Fruit fly (Drosophila melanogaster) whole organism, embryonic: ENCODE measurements around the gene CG8326.
A peak's percentile ranks its signal among the peaks of the same experiment; 100 is the strongest.

Experiments used
- Abd-B ChIP-seq: fragments of 200-800 bp; sonication (Bioruptor generic); optimal IDR thresholded peaks from 2 replicates; lab custom pipeline; 2018; ENCODE audit warnings: missing biosample characterization, mild to moderate bottlenecking, missing genetic modification characterization, moderate library complexity
- B-H2 ChIP-seq: fragments of 200-800 bp; sonication (Bioruptor generic); optimal IDR thresholded peaks from 2 replicates; lab custom pipeline; 2018; ENCODE audit warnings: missing biosample characterization, mild to moderate bottlenecking, missing genetic modification characterization
- CG10543 ChIP-seq: fragments of 200-800 bp; sonication (Bioruptor generic); optimal IDR thresholded peaks from 3 replicates; lab custom pipeline; 2017; ENCODE audit warnings: missing biosample characterization, mild to moderate bottlenecking, missing genetic modification characterization, moderate library complexity
- CG10565 ChIP-seq: fragments of 200-800 bp; sonication (Bioruptor generic); optimal IDR thresholded peaks from 3 replicates; lab custom pipeline; 2016; ENCODE audit warnings: missing biosample characterization, mild to moderate bottlenecking, missing genetic modification characterization
- CG11093 ChIP-seq: fragments of 200-800 bp; sonication (Bioruptor generic); IDR thresholded peaks from 3 replicates; pipeline ENCODE4 v1.3.6; 2022; ENCODE audit warnings: missing biosample characterization, missing genetic modification characterization
- CG12155 ChIP-seq: fragments of 200-800 bp; sonication (Bioruptor generic); optimal IDR thresholded peaks from 3 replicates; lab custom pipeline; 2016; ENCODE audit warnings: missing biosample characterization, missing genetic modification characterization
- CG13624 ChIP-seq: fragments of 200-800 bp; sonication (Bioruptor generic); optimal IDR thresholded peaks from 2 replicates; lab custom pipeline; 2016; ENCODE audit warnings: missing biosample characterization, missing genetic modification characterization
- CG14965 ChIP-seq: fragments of 200-800 bp; sonication (Bioruptor generic); optimal IDR thresholded peaks from 2 replicates; lab custom pipeline; 2016; ENCODE audit warnings: missing biosample characterization, missing genetic modification characterization, borderline replicate concordance
- CG17359 ChIP-seq: fragments of 200-800 bp; sonication (Bioruptor generic); optimal IDR thresholded peaks from 3 replicates; lab custom pipeline; 2018; ENCODE audit warnings: missing biosample characterization, mild to moderate bottlenecking, missing genetic modification characterization, moderate library complexity
- CG18011 ChIP-seq: fragments of 200-800 bp; sonication (Bioruptor generic); optimal IDR thresholded peaks from 2 replicates; lab custom pipeline; 2017; ENCODE audit warnings: missing biosample characterization, missing genetic modification characterization, mild to moderate bottlenecking, moderate library complexity, missing genotype
- CG2889 ChIP-seq: fragments of 200-800 bp; sonication (Bioruptor generic); IDR thresholded peaks from 3 replicates; pipeline ENCODE4 v1.3.6; 2022; ENCODE audit warnings: missing biosample characterization, missing genetic modification characterization
- CG31441 ChIP-seq: fragments of 200-800 bp; sonication (Bioruptor generic); IDR thresholded peaks from 2 replicates; pipeline ENCODE4 v1.3.6; 2022; ENCODE audit warnings: missing biosample characterization, missing genetic modification characterization
- CG34422 ChIP-seq: fragments of 200-800 bp; sonication (Bioruptor generic); IDR thresholded peaks from 3 replicates; pipeline ENCODE4 v1.3.6; 2022; ENCODE audit warnings: missing biosample characterization, missing genetic modification characterization
- CG4360 ChIP-seq: fragments of 200-800 bp; sonication (Bioruptor generic); IDR thresholded peaks from 2 replicates; pipeline ENCODE4 v1.3.6; 2022; ENCODE audit warnings: missing biosample characterization, missing genetic modification characterization
- CG4424 ChIP-seq: fragments of 200-800 bp; sonication (Bioruptor generic); optimal IDR thresholded peaks from 3 replicates; lab custom pipeline; 2016; ENCODE audit warnings: missing biosample characterization, missing genetic modification characterization
- CG6175 ChIP-seq: fragments of 200-800 bp; sonication (Bioruptor generic); IDR thresholded peaks from 3 replicates; pipeline ENCODE4 v1.3.6; 2022; ENCODE audit warnings: missing biosample characterization, missing genetic modification characterization
- CG6854 ChIP-seq: fragments of 200-800 bp; sonication (Bioruptor generic); optimal IDR thresholded peaks from 3 replicates; lab custom pipeline; 2017; ENCODE audit warnings: missing biosample characterization, mild to moderate bottlenecking, missing genetic modification characterization
- CG7372 ChIP-seq: fragments of 200-800 bp; sonication (Bioruptor generic); IDR thresholded peaks from 2 replicates; pipeline ENCODE4 v1.3.6; 2022; ENCODE audit warnings: missing biosample characterization, missing genetic modification characterization
- CG7745 ChIP-seq: fragments of 200-800 bp; sonication (Bioruptor generic); optimal IDR thresholded peaks from 2 replicates; lab custom pipeline; 2018; ENCODE audit warnings: missing biosample characterization, mild to moderate bottlenecking, missing genetic modification characterization, moderate library complexity
- CG8089 ChIP-seq: fragments of 200-800 bp; sonication (Bioruptor generic); optimal IDR thresholded peaks from 3 replicates; lab custom pipeline; 2016; ENCODE audit warnings: missing biosample characterization, missing genetic modification characterization
- CG8478 ChIP-seq: fragments of >200 bp; optimal IDR thresholded peaks from 2 replicates; lab custom pipeline; 2018
- Dbx ChIP-seq: fragments of 200-800 bp; sonication (Bioruptor generic); IDR thresholded peaks from 3 replicates; pipeline ENCODE4 v1.3.6; 2022; ENCODE audit warnings: missing biosample characterization, missing genetic modification characterization
- H15 ChIP-seq: fragments of 200-800 bp; sonication (Bioruptor generic); IDR thresholded peaks from 3 replicates; pipeline ENCODE4 v1.3.6; 2022; ENCODE audit warnings: missing biosample characterization, missing genetic modification characterization
- HHEX ChIP-seq: fragments of 200-800 bp; sonication (Bioruptor generic); optimal IDR thresholded peaks from 3 replicates; lab custom pipeline; 2017; ENCODE audit warnings: missing biosample characterization, mild to moderate bottlenecking, missing genetic modification characterization, missing genetic modification reagents
- Hsf ChIP-seq: fragments of 200-800 bp; sonication (Bioruptor generic); optimal IDR thresholded peaks from 3 replicates; lab custom pipeline; 2016; ENCODE audit warnings: missing biosample characterization, missing genetic modification characterization
- Neu2 ChIP-seq: fragments of 200-800 bp; sonication (Bioruptor generic); optimal IDR thresholded peaks from 3 replicates; lab custom pipeline; 2016; ENCODE audit warnings: missing biosample characterization, missing genetic modification characterization, borderline replicate concordance
- PHDP ChIP-seq: fragments of 200-800 bp; sonication (Bioruptor generic); optimal IDR thresholded peaks from 3 replicates; lab custom pipeline; 2018; ENCODE audit warnings: missing biosample characterization, mild to moderate bottlenecking, missing genetic modification characterization, moderate library complexity
- Sin3A ChIP-seq: fragments of >200 bp; optimal IDR thresholded peaks from 2 replicates; lab custom pipeline; 2018
- Sry-β ChIP-seq: fragments of 200-800 bp; sonication (Bioruptor generic); optimal IDR thresholded peaks from 2 replicates; lab custom pipeline; 2018; ENCODE audit warnings: missing biosample characterization, mild to moderate bottlenecking, missing genetic modification characterization, moderate library complexity
- Stat92E ChIP-seq, 3 experiments: fragments of >200 bp in 2 of 3; fragments of 200-800 bp in 1 of 3; sonication (Bioruptor generic) in 1 of 3; optimal IDR thresholded peaks; 2 replicates each; lab custom pipeline; 2017 to 2019; ENCODE audit warnings: missing biosample characterization in 3 of 3, missing genetic modification characterization in 3 of 3, mild to moderate bottlenecking in 1 of 3, moderate library complexity in 1 of 3
- Xrp1 ChIP-seq: fragments of 200-800 bp; sonication (Bioruptor generic); IDR thresholded peaks from 2 replicates; pipeline ENCODE4 v1.3.6; 2022; ENCODE audit warnings: missing biosample characterization, missing genetic modification characterization
- ap ChIP-seq: fragments of 200-800 bp; sonication (Bioruptor generic); IDR thresholded peaks from 2 replicates; pipeline ENCODE4 v1.3.6; 2022; ENCODE audit warnings: missing biosample characterization, missing genetic modification characterization
- cg ChIP-seq: fragments of 200-800 bp; sonication (Bioruptor generic); optimal IDR thresholded peaks from 3 replicates; lab custom pipeline; 2019; ENCODE audit warnings: missing biosample characterization, mild to moderate bottlenecking, missing genetic modification characterization, moderate library complexity
- croc ChIP-seq: fragments of 200-800 bp; sonication (Bioruptor generic); conservative IDR thresholded peaks from 3 replicates; pipeline ENCODE4 v1.3.6; 2022; ENCODE audit warnings: missing biosample characterization, missing genetic modification characterization
- emc ChIP-seq: fragments of 200-800 bp; sonication (Bioruptor generic); optimal IDR thresholded peaks from 2 replicates; lab custom pipeline; 2016; ENCODE audit warnings: missing biosample characterization, missing genetic modification characterization
- exex ChIP-seq: fragments of 200-800 bp; sonication (Bioruptor generic); optimal IDR thresholded peaks from 4 replicates; lab custom pipeline; 2018; ENCODE audit warnings: missing biosample characterization, mild to moderate bottlenecking, missing genetic modification characterization, moderate library complexity
- eyg ChIP-seq: fragments of 200-800 bp; sonication (Bioruptor generic); optimal IDR thresholded peaks from 3 replicates; lab custom pipeline; 2016; ENCODE audit warnings: missing biosample characterization, missing genetic modification characterization
- ham ChIP-seq: fragments of 200-800 bp; sonication (Bioruptor generic); IDR thresholded peaks from 2 replicates; pipeline ENCODE4 v1.3.6; 2022; ENCODE audit warnings: missing biosample characterization, missing genetic modification characterization
- hbn ChIP-seq: fragments of 200-800 bp; sonication (Bioruptor generic); IDR thresholded peaks from 2 replicates; pipeline ENCODE4 v1.3.6; 2022; ENCODE audit warnings: missing biosample characterization, missing genetic modification characterization; ENCODE audit not compliant: partially characterized antibody
- jigr1 ChIP-seq: fragments of 200-800 bp; sonication (Bioruptor generic); IDR thresholded peaks from 3 replicates; pipeline ENCODE4 v1.3.6; 2022; ENCODE audit warnings: missing biosample characterization, missing genetic modification characterization
- lbe ChIP-seq: fragments of 200-800 bp; sonication (Bioruptor generic); optimal IDR thresholded peaks from 2 replicates; lab custom pipeline; 2016; ENCODE audit warnings: missing biosample characterization, mild to moderate bottlenecking, missing genetic modification characterization
- lola ChIP-seq, 3 experiments: fragments of >200 bp in 2 of 3; fragments of 200-800 bp in 1 of 3; sonication (Bioruptor generic) in 1 of 3; optimal IDR thresholded peaks; 2 replicates each; lab custom pipeline; 2017 to 2019; ENCODE audit warnings: missing biosample characterization in 3 of 3, missing genetic modification characterization in 3 of 3, mild to moderate bottlenecking in 1 of 3, moderate library complexity in 1 of 3
- mirr ChIP-seq: fragments of 200-800 bp; sonication (Bioruptor generic); optimal IDR thresholded peaks from 3 replicates; lab custom pipeline; 2018; ENCODE audit warnings: missing biosample characterization, mild to moderate bottlenecking, missing genetic modification characterization
- peb ChIP-seq: fragments of 200-800 bp; sonication (Bioruptor generic); IDR thresholded peaks from 2 replicates; pipeline ENCODE4 v1.3.6; 2022; ENCODE audit warnings: missing biosample characterization, missing genetic modification characterization
- pnt ChIP-seq: fragments of 200-800 bp; sonication (Bioruptor generic); optimal IDR thresholded peaks from 3 replicates; lab custom pipeline; 2016; ENCODE audit warnings: missing biosample characterization, missing genetic modification characterization
- pros ChIP-seq: fragments of 200-800 bp; sonication (Bioruptor generic); optimal IDR thresholded peaks from 3 replicates; lab custom pipeline; 2019; ENCODE audit warnings: missing biosample characterization, mild to moderate bottlenecking, missing genetic modification characterization, moderate library complexity
- row ChIP-seq: fragments of 200-800 bp; sonication (Bioruptor generic); IDR thresholded peaks from 3 replicates; pipeline ENCODE4 v1.3.6; 2022; ENCODE audit warnings: missing biosample characterization, missing genetic modification characterization
- sim ChIP-seq: fragments of 200-800 bp; sonication (Bioruptor generic); IDR thresholded peaks from 2 replicates; pipeline ENCODE4 v1.3.6; 2022; ENCODE audit warnings: missing biosample characterization, missing genetic modification characterization
- sob ChIP-seq: fragments of 200-800 bp; sonication (Bioruptor generic); IDR thresholded peaks from 2 replicates; pipeline ENCODE4 v1.3.6; 2022; ENCODE audit warnings: missing biosample characterization, missing genetic modification characterization
- tio ChIP-seq: fragments of 200-800 bp; sonication (Bioruptor generic); optimal IDR thresholded peaks from 2 replicates; lab custom pipeline; 2017; ENCODE audit warnings: missing biosample characterization, missing genetic modification characterization, inconsistent platforms
- unc-4 ChIP-seq: fragments of 200-800 bp; sonication (Bioruptor generic); IDR thresholded peaks from 2 replicates; pipeline ENCODE4 v1.3.6; 2022; ENCODE audit warnings: missing biosample characterization, missing genetic modification characterization; ENCODE audit not compliant: partially characterized antibody

The CG8326 gene

DNA sequence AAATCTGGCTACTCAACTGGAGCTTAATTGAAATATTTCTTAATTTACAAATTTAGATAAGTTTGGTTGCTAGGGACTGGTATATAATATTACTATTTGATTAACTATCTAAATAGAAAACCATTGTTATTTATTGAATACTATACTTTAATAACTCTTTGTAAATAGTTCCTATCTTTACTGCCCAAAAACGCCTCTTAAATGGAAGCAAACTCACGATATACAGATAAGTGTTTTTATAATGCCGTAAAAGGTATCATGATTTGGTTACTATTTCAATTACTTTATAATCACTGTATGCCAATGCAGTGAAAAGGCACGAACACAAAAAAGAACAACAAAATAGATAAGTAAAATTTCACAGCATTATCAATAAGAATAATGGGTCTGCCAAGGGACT is 3.5 kb downstream of the CG8326 start (continued):
- TF ChIP-seq CG31441: 0 out of 2 replicates have a peak, but pooled peaks have one; percentile 18
- no peak for TF ChIP-seq CG10565 (GFP tag; lab: Kevin White, UChicago)
- peak; percentile 79 for TF ChIP-seq Sry-β (GFP tag; lab: Kevin White, UChicago)
- peak; percentile 43; the same call in 2 of the 3 replicates for TF ChIP-seq row
- no peak for TF ChIP-seq croc (GFP tag; lab: Robert Waterston, UW)
- no peak for TF ChIP-seq ap (GFP tag; lab: Robert Waterston, UW)
- peak; percentile 76 for TF ChIP-seq exex (tag; lab: Kevin White, UChicago)
- no peak for TF ChIP-seq CG8478
- no peak for TF ChIP-seq CG6854
- TF ChIP-seq lbe: no peak
- TF ChIP-seq ham (GFP tag; lab: Robert Waterston, UW): no peak
- no peak for TF ChIP-seq CG4360 (GFP tag; lab: Robert Waterston, UW)
- no peak for TF ChIP-seq CG7745
- TF ChIP-seq Dbx (GFP tag; lab: Robert Waterston, UW): no peak
- no peak for TF ChIP-seq HHEX (GFP tag; lab: Kevin White, UChicago)
- TF ChIP-seq PHDP (tag; lab: Kevin White, UChicago): peak; percentile 16
- TF ChIP-seq eyg (GFP tag; lab: Kevin White, UChicago): no peak
- peak; percentile 7 for TF ChIP-seq B-H2
- TF ChIP-seq CG8089 (GFP tag; lab: Kevin White, UChicago): no peak
- TF ChIP-seq Abd-B (GFP tag; lab: Kevin White, UChicago): no peak
- TF ChIP-seq Sin3A (lab: Kevin White, UChicago): no peak
- TF ChIP-seq mirr (GFP tag; lab: Kevin White, UChicago): peak; percentile 30
- TF ChIP-seq tio (GFP tag; lab: Kevin White, UChicago): no peak
- no peak for TF ChIP-seq sim (GFP tag; lab: Robert Waterston, UW)

DNA sequence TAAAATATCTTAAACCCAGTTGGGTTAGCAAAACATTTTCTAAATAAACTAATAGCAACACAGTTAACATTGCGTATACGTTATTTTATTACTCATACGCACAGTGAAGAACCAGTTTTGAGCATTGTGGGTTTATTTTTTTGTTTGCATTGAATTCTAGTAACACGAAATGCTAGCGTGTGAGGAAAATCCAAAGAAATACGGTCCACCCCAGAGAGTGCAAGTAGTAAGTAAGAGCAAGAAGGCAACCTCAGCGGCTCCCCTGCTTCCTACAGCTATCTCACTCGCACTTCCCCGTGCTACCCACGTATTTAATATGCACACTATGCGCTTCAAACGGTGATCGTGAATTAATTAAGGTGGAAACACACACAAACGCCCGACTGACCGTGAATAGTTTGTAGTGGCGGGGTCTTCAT is 4.3 kb downstream of the CG8326 start:
- no peak for TF ChIP-seq hbn (GFP tag; lab: Robert Waterston, UW)
- peak; percentile 6 for TF ChIP-seq pros (GFP tag; lab: Kevin White, UChicago)
- TF ChIP-seq Xrp1 (GFP tag; lab: Robert Waterston, UW): peak; percentile 83
- TF ChIP-seq Stat92E (GFP tag; optimal IDR thresholded peaks at IDR 0.05; lab: Kevin White, UChicago): no peak
- TF ChIP-seq Hsf (GFP tag; lab: Kevin White, UChicago): peak; percentile 84
- TF ChIP-seq lbe: peak; percentile 82
- TF ChIP-seq H15 (GFP tag; lab: Robert Waterston, UW): peak; percentile 68; the same call in 2 of the 3 replicates
- TF ChIP-seq jigr1 (GFP tag; lab: Robert Waterston, UW): no peak
- peak; percentile 90 for TF ChIP-seq CG17359 (tag; lab: Kevin White, UChicago)
- TF ChIP-seq pnt (GFP tag; lab: Kevin White, UChicago): peak; percentile 63
- peak; percentile 80 for TF ChIP-seq CG13624
- peak; percentile 43; the same call in 1 of the 3 replicates for TF ChIP-seq CG6175 (GFP tag; lab: Robert Waterston, UW)
- TF ChIP-seq cg: peak; percentile 26
- TF ChIP-seq CG34422 (GFP tag; lab: Robert Waterston, UW): peak; percentile 81; the same call in 2 of the 3 replicates
- TF ChIP-seq CG14965 (GFP tag; lab: Kevin White, UChicago): peak; percentile 2
- TF ChIP-seq CG2889 (GFP tag; lab: Robert Waterston, UW): 0 out of 3 replicates have a peak, but pooled peaks have one; percentile 52
- TF ChIP-seq CG18011 (GFP tag; lab: Kevin White, UChicago): peak; percentile 71
- no peak for TF ChIP-seq Neu2
- TF ChIP-seq CG8089 (GFP tag; lab: Kevin White, UChicago): peak; percentile 71
- TF ChIP-seq CG7372: peak; percentile 93
- peak; percentile 65; the same call in 2 of the 3 replicates for TF ChIP-seq CG11093 (GFP tag; lab: Robert Waterston, UW)
- TF ChIP-seq CG12155 (GFP tag; lab: Kevin White, UChicago): peak; percentile 75
- TF ChIP-seq CG10543 (GFP tag; lab: Kevin White, UChicago): peak; percentile 85
- TF ChIP-seq emc: peak; percentile 65
- peak in 1 of 3 experiments; percentile 48 for TF ChIP-seq lola (GFP tag; optimal IDR thresholded peaks at IDR 0.05; lab: Kevin White, UChicago)
- TF ChIP-seq CG4424 (GFP tag; lab: Kevin White, UChicago): peak; percentile 82
- no peak for TF ChIP-seq unc-4 (GFP tag; lab: Robert Waterston, UW)
- TF ChIP-seq sob (GFP tag; lab: Robert Waterston, UW): peak; percentile 65
- peak; percentile 37; the same call in 1 of the 2 replicates for TF ChIP-seq peb (GFP tag; lab: Robert Waterston, UW)
